Worm (Caenorhabditis elegans) whole organism, young adult: Measurements from ENCODE around the gene F23H12.7.
A peak's percentile ranks its signal among the peaks of the same experiment; 100 is the strongest.

Experiments
- B0019.2 ChIP-seq: fragments of 200-800 bp; sonication (Bioruptor generic); conservative IDR thresholded peaks from 2 replicates; pipeline ENCODE4 v1.3.6; 2022; ENCODE audit warnings: missing genetic modification reagents, missing genetic modification characterization, missing compliant biosample characterization
- B0336.3 ChIP-seq: fragments of 200-800 bp; sonication (Bioruptor generic); IDR thresholded peaks from 2 replicates; pipeline ENCODE4 v1.3.6; 2022; ENCODE audit warnings: missing genetic modification characterization, missing compliant biosample characterization
- C06A6.2 ChIP-seq: fragments of 200-800 bp; sonication (Bioruptor generic); conservative IDR thresholded peaks from 2 replicates; pipeline ENCODE4 v1.3.6; 2022; ENCODE audit warnings: missing genetic modification characterization, missing compliant biosample characterization
- C17E4.6 ChIP-seq: fragments of 200-800 bp; sonication (Bioruptor generic); IDR thresholded peaks from 2 replicates; pipeline ENCODE4 v1.3.6; 2022; ENCODE audit warnings: missing genetic modification reagents, missing genetic modification characterization, missing compliant biosample characterization
- D2030.7 ChIP-seq: fragments of 200-800 bp; sonication (Bioruptor generic); IDR thresholded peaks from 2 replicates; pipeline ENCODE4 v1.3.6; 2022; ENCODE audit warnings: missing genetic modification reagents, missing genetic modification characterization, missing compliant biosample characterization
- F55B11.4 ChIP-seq: sonication (generic microtip); optimal IDR thresholded peaks from 2 replicates; lab custom pipeline; 2016; ENCODE audit warnings: missing compliant biosample characterization, missing genetic modification characterization, borderline replicate concordance; ENCODE audit not compliant: insufficient read depth
- F57A8.1 ChIP-seq: fragments of 200-800 bp; sonication (Bioruptor generic); optimal IDR thresholded peaks from 2 replicates; lab custom pipeline; 2018; ENCODE audit warnings: mild to moderate bottlenecking, missing genetic modification characterization, moderate library complexity, missing compliant biosample characterization
- Y53G8AR.9 ChIP-seq: fragments of 200-800 bp; sonication (Bioruptor generic); conservative IDR thresholded peaks from 2 replicates; pipeline ENCODE4 v1.3.6; 2022; ENCODE audit warnings: missing genetic modification reagents, missing genetic modification characterization, missing compliant biosample characterization
- Y56A3A.18 ChIP-seq: fragments of 200-800 bp; sonication (Bioruptor generic); IDR thresholded peaks from 2 replicates; pipeline ENCODE4 v1.3.6; 2022; ENCODE audit warnings: missing genetic modification reagents, missing genetic modification characterization, missing compliant biosample characterization
- Y95B8A.8 ChIP-seq: fragments of 200-800 bp; sonication (Bioruptor generic); IDR thresholded peaks from 2 replicates; pipeline ENCODE4 v1.3.6; 2022; ENCODE audit warnings: missing genetic modification reagents, missing genetic modification characterization, missing compliant biosample characterization
- ZK185.1 ChIP-seq: sonication (generic microtip); optimal IDR thresholded peaks from 2 replicates; lab custom pipeline; 2016; ENCODE audit warnings: mild to moderate bottlenecking, missing genetic modification characterization, missing compliant biosample characterization; ENCODE audit not compliant: poor library complexity, severe bottlenecking
- akir-1 ChIP-seq: fragments of 200-800 bp; sonication (Bioruptor generic); optimal IDR thresholded peaks from 2 replicates; lab custom pipeline; 2018; ENCODE audit warnings: mild to moderate bottlenecking, missing genetic modification characterization, moderate library complexity, missing compliant biosample characterization
- atf-7 ChIP-seq: sonication (generic microtip); optimal IDR thresholded peaks from 2 replicates; lab custom pipeline; 2017; ENCODE audit warnings: mild to moderate bottlenecking, missing genetic modification characterization, missing compliant biosample characterization
- attf-5 ChIP-seq: fragments of 200-800 bp; sonication (Bioruptor generic); optimal IDR thresholded peaks from 2 replicates; lab custom pipeline; 2018; ENCODE audit warnings: mild to moderate bottlenecking, missing genetic modification characterization, missing compliant biosample characterization
- bed-1 ChIP-seq: fragments of 200-800 bp; sonication (Bioruptor generic); IDR thresholded peaks from 2 replicates; pipeline ENCODE4 v1.3.6; 2022; ENCODE audit warnings: missing genetic modification reagents, missing genetic modification characterization, missing compliant biosample characterization
- bed-2 ChIP-seq: fragments of 200-800 bp; sonication (Bioruptor generic); IDR thresholded peaks from 2 replicates; pipeline ENCODE4 v1.3.6; 2022; ENCODE audit warnings: missing genetic modification reagents, missing genetic modification characterization, missing compliant biosample characterization
- ccch-3 ChIP-seq: fragments of 200-800 bp; sonication (Bioruptor generic); optimal IDR thresholded peaks from 2 replicates; lab custom pipeline; 2018; ENCODE audit warnings: mild to moderate bottlenecking, missing genetic modification characterization, missing compliant biosample characterization
- ceh-100 ChIP-seq: fragments of 200-800 bp; sonication (Bioruptor generic); IDR thresholded peaks from 2 replicates; pipeline ENCODE4 v1.3.6; 2022; ENCODE audit warnings: missing genetic modification reagents, missing genetic modification characterization, missing compliant biosample characterization
- ceh-27 ChIP-seq: fragments of 200-800 bp; sonication (Bioruptor generic); optimal IDR thresholded peaks from 2 replicates; lab custom pipeline; 2018; ENCODE audit warnings: mild to moderate bottlenecking, missing genetic modification characterization, moderate library complexity, missing compliant biosample characterization
- ceh-91 ChIP-seq: fragments of 200-800 bp; sonication (Bioruptor generic); IDR thresholded peaks from 2 replicates; pipeline ENCODE4 v1.3.6; 2022; ENCODE audit warnings: missing genetic modification reagents, missing genetic modification characterization, missing compliant biosample characterization
- die-1 ChIP-seq: sonication (generic microtip); optimal IDR thresholded peaks from 2 replicates; lab custom pipeline; 2016; ENCODE audit warnings: missing genotype, mild to moderate bottlenecking, missing genetic modification characterization, missing compliant biosample characterization
- dox-1 ChIP-seq: fragments of 200-800 bp; sonication (Bioruptor generic); IDR thresholded peaks from 2 replicates; pipeline ENCODE4 v1.3.6; 2022; ENCODE audit warnings: missing genetic modification reagents, missing genetic modification characterization, missing compliant biosample characterization
- dpl-1 ChIP-seq: fragments of 150-350 bp; optimal IDR thresholded peaks from 2 replicates; lab custom pipeline; 2014; ENCODE audit warnings: missing biosample characterization, missing genetic modification reagents, missing genetic modification characterization
- efl-1 ChIP-seq: fragments of 150-350 bp; optimal IDR thresholded peaks from 2 replicates; lab custom pipeline; 2014; ENCODE audit warnings: missing biosample characterization, missing genetic modification reagents, missing genetic modification characterization
- egl-18 ChIP-seq: fragments of 200-800 bp; sonication (Bioruptor generic); IDR thresholded peaks from 2 replicates; pipeline ENCODE4 v1.3.6; 2022; ENCODE audit warnings: missing genetic modification reagents, missing genetic modification characterization, missing compliant biosample characterization
- ets-4 ChIP-seq: fragments of 200-800 bp; sonication (Bioruptor generic); optimal IDR thresholded peaks from 2 replicates; lab custom pipeline; 2018; ENCODE audit warnings: mild to moderate bottlenecking, missing genetic modification characterization, missing compliant biosample characterization
- hmg-20 ChIP-seq: fragments of 200-800 bp; sonication (Bioruptor generic); IDR thresholded peaks from 2 replicates; pipeline ENCODE4 v1.3.6; 2022; ENCODE audit warnings: missing genetic modification reagents, missing genetic modification characterization, missing compliant biosample characterization
- hrde-1 ChIP-seq: sonication (generic microtip); optimal IDR thresholded peaks from 2 replicates; lab custom pipeline; 2016; ENCODE audit warnings: missing genetic modification characterization, mild to moderate bottlenecking, missing compliant biosample characterization, moderate library complexity, missing genotype, missing genetic modification reagents, borderline replicate concordance
- let-607 ChIP-seq, 2 experiments: fragments of 200-800 bp in 1 of 2; sonication (Bioruptor generic) in 1 of 2; sonication (generic microtip) in 1 of 2; optimal IDR thresholded peaks; 2 replicates each; lab custom pipeline; 2016 to 2018; ENCODE audit warnings: mild to moderate bottlenecking in 2 of 2, missing compliant biosample characterization in 2 of 2, missing genetic modification characterization in 2 of 2, moderate library complexity in 2 of 2, missing genotype in 1 of 2
- lin-26 ChIP-seq: fragments of 200-800 bp; sonication (Bioruptor generic); IDR thresholded peaks from 2 replicates; pipeline ENCODE4 v1.3.6; 2022; ENCODE audit warnings: missing genetic modification reagents, missing genetic modification characterization, missing compliant biosample characterization
- lir-1 ChIP-seq: fragments of 200-800 bp; sonication (Bioruptor generic); conservative IDR thresholded peaks from 2 replicates; pipeline ENCODE4 v1.3.6; 2022; ENCODE audit warnings: missing genetic modification reagents, missing genetic modification characterization, missing compliant biosample characterization
- madf-3 ChIP-seq: fragments of 200-800 bp; sonication (Bioruptor generic); IDR thresholded peaks from 2 replicates; pipeline ENCODE4 v1.3.6; 2022; ENCODE audit warnings: missing genetic modification reagents, missing genetic modification characterization, missing compliant biosample characterization
- mcd-1 ChIP-seq: fragments of 200-800 bp; sonication (Bioruptor generic); IDR thresholded peaks from 2 replicates; pipeline ENCODE4 v1.3.6; 2022; ENCODE audit warnings: missing genetic modification reagents, missing genetic modification characterization, missing compliant biosample characterization
- nhr-120 ChIP-seq: fragments of 200-800 bp; sonication (Bioruptor generic); IDR thresholded peaks from 2 replicates; pipeline ENCODE4 v1.3.6; 2022; ENCODE audit warnings: missing genetic modification characterization, missing compliant biosample characterization
- pbrm-1 ChIP-seq: fragments of 200-800 bp; sonication (Bioruptor generic); IDR thresholded peaks from 2 replicates; pipeline ENCODE4 v1.3.6; 2022; ENCODE audit warnings: missing genetic modification reagents, missing genetic modification characterization, missing compliant biosample characterization
- rcor-1 ChIP-seq: fragments of 200-800 bp; sonication (Bioruptor generic); IDR thresholded peaks from 2 replicates; pipeline ENCODE4 v1.3.6; 2022; ENCODE audit warnings: missing genetic modification reagents, missing genetic modification characterization, missing compliant biosample characterization
- rec-8 ChIP-seq, 2 experiments: sonication (generic microtip); optimal IDR thresholded peaks; 2 replicates each; lab custom pipeline; 2016; ENCODE audit warnings: mild to moderate bottlenecking in 2 of 2, missing genetic modification characterization in 2 of 2, missing genetic modification reagents in 2 of 2, missing genotype in 2 of 2, missing biosample characterization in 1 of 2, missing compliant biosample characterization in 1 of 2, moderate library complexity in 1 of 2
- snpc-1.1 ChIP-seq: sonication (generic microtip); optimal IDR thresholded peaks from 2 replicates; lab custom pipeline; 2017; ENCODE audit warnings: missing genetic modification characterization, mild to moderate bottlenecking, missing compliant biosample characterization, antibody characterized with exemption, moderate library complexity, missing genotype, missing genetic modification reagents; ENCODE audit not compliant: insufficient read depth
- snpc-3.4 ChIP-seq: sonication (generic microtip); optimal IDR thresholded peaks from 2 replicates; lab custom pipeline; 2017; ENCODE audit warnings: missing genetic modification characterization, mild to moderate bottlenecking, missing compliant biosample characterization, antibody characterized with exemption, moderate library complexity, missing genotype, missing genetic modification reagents
- somi-1 ChIP-seq: fragments of 200-800 bp; sonication (Bioruptor generic); optimal IDR thresholded peaks from 2 replicates; lab custom pipeline; 2018; ENCODE audit warnings: mild to moderate bottlenecking, missing genetic modification characterization, missing compliant biosample characterization
- unc-130 ChIP-seq: sonication (generic microtip); optimal IDR thresholded peaks from 2 replicates; lab custom pipeline; 2016; ENCODE audit warnings: missing genetic modification reagents, missing genetic modification characterization, missing compliant biosample characterization
- unc-62 ChIP-seq: fragments of 150-350 bp; optimal IDR thresholded peaks from 2 replicates; lab custom pipeline; 2014; ENCODE audit warnings: missing biosample characterization, missing genetic modification reagents, missing genetic modification characterization
- xnd-1 ChIP-seq: sonication (generic microtip); optimal IDR thresholded peaks from 2 replicates; lab custom pipeline; 2016; ENCODE audit warnings: missing genotype, missing genetic modification reagents, missing genetic modification characterization, missing compliant biosample characterization
- ztf-18 ChIP-seq: sonication (generic microtip); optimal IDR thresholded peaks from 2 replicates; lab custom pipeline; 2016; ENCODE audit warnings: missing genotype, mild to moderate bottlenecking, missing genetic modification characterization, missing compliant biosample characterization
- ztf-22 ChIP-seq: fragments of 200-800 bp; sonication (Bioruptor generic); optimal IDR thresholded peaks from 2 replicates; lab custom pipeline; 2018; ENCODE audit warnings: mild to moderate bottlenecking, missing genetic modification characterization, moderate library complexity, missing compliant biosample characterization
- ztf-6 ChIP-seq: fragments of 200-800 bp; sonication (Bioruptor generic); IDR thresholded peaks from 2 replicates; pipeline ENCODE4 v1.3.6; 2022; ENCODE audit warnings: missing genetic modification reagents, missing genetic modification characterization, missing compliant biosample characterization

The F23H12.7 gene

DNA sequence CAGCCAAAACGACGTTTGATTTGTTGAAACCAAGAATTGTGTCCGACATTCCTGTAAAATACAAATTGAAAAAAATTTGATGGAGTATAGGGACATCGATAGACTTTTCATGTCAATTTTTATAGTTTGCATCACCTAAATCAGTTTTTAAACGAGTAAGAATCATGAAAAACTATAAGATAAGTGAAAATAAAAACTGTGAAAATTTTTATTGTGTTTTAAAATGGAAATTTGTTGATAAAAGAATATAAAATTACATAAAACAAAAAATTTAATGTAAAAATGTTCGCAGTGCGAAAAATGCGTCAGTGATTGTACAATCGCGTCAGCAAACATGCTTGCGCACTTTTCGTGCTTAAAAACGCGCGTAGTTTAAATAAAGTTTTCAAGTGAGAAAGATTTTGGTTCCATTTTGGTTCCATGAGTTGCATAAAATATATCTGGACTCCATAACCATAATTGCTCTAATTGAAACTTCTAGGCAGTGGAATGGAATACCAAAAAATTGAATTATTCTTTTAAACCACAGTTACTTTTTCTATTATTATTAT is 28.0 kb upstream of the F23H12.7 start, which contains the start of gene tomm-20 (continued):
- TF ChIP-seq snpc-1.1 (peak; percentile 40), Y56A3A.18 (GFP tag; lab: Robert Waterston, UW) (peak; percentile 84), dpl-1 (GFP tag; lab: Kevin White, UChicago) (peak; percentile 98), mcd-1 (GFP tag; lab: Robert Waterston, UW) (peak; percentile 90), ztf-22 (no peak), ztf-18 (tag; lab: Kevin White, UChicago) (peak; percentile 99), lin-26 (GFP tag; lab: Robert Waterston, UW) (no peak), unc-62 (no peak), ceh-100 (peak; percentile 81), Y53G8AR.9 (GFP tag; lab: Robert Waterston, UW) (peak; percentile 94), F55B11.4 (tag; lab: Kevin White, UChicago) (no peak), C17E4.6 (0 out of 2 replicates have a peak, but pooled peaks have one; percentile 43), rcor-1 (GFP tag; lab: Robert Waterston, UW) (peak; percentile 90), D2030.7 (GFP tag; lab: Robert Waterston, UW) (peak; percentile 62), xnd-1 (peak; percentile 54), unc-130 (GFP tag; lab: Kevin White, UChicago) (peak; percentile 69), snpc-3.4 (tag; lab: Kevin White, UChicago) (peak; percentile 80), madf-3 (GFP tag; lab: Robert Waterston, UW) (peak; percentile 87), pbrm-1 (GFP tag; lab: Robert Waterston, UW) (peak; percentile 92), ceh-27 (GFP tag; lab: Kevin White, UChicago) (peak; percentile 71), Y95B8A.8 (no peak), bed-1 (GFP tag; lab: Robert Waterston, UW) (no peak), die-1 (tag; lab: Kevin White, UChicago) (peak; percentile 52), C06A6.2 (peak; percentile 73), atf-7 (tag; lab: Kevin White, UChicago) (peak; percentile 18), ccch-3 (GFP tag; lab: Kevin White, UChicago) (no peak), egl-18 (GFP tag; lab: Robert Waterston, UW) (0 out of 2 replicates have a peak, but pooled peaks have one; percentile 66), somi-1 (GFP tag; lab: Kevin White, UChicago) (peak; percentile 47), hmg-20 (GFP tag; lab: Robert Waterston, UW) (peak; percentile 77; the same call in 1 of the 2 replicates), B0336.3 (GFP tag; lab: Robert Waterston, UW) (peak; percentile 78), ztf-6 (GFP tag; lab: Robert Waterston, UW) (0 out of 2 replicates have a peak, but pooled peaks have one; percentile 19), ceh-91 (GFP tag; lab: Robert Waterston, UW) (peak; percentile 10; the same call in 1 of the 2 replicates), ets-4 (GFP tag; lab: Kevin White, UChicago) (no peak), akir-1 (GFP tag; lab: Kevin White, UChicago) (no peak), efl-1 (GFP tag; lab: Kevin White, UChicago) (peak; percentile 91), F57A8.1 (GFP tag; lab: Kevin White, UChicago) (no peak), bed-2 (GFP tag; lab: Robert Waterston, UW) (no peak), hrde-1 (peak; percentile 38), attf-5 (GFP tag; lab: Kevin White, UChicago) (peak; percentile 90), ZK185.1 (peak; percentile 92), nhr-120 (GFP tag; lab: Robert Waterston, UW) (no peak), lir-1 (GFP tag; lab: Robert Waterston, UW) (peak; percentile 77), dox-1 (GFP tag; lab: Robert Waterston, UW) (peak; percentile 79), rec-8 (tag; optimal IDR thresholded peaks at IDR 0.05; lab: Kevin White, UChicago) (no peak), B0019.2 (GFP tag; lab: Robert Waterston, UW) (0 out of 2 replicates have a peak, but pooled peaks have one; percentile 37), let-607 (tag; optimal IDR thresholded peaks at IDR 0.05; lab: Kevin White, UChicago) (peak in 1 of 2 experiments; percentile 76)
